Fruit fly (Drosophila melanogaster): ENCODE data around the gene Daao2.

dm6 chr2L:6783395-6783794 lies 19.4 kb upstream of the Daao2 start:
- TF ChIP-seq CG12236 (GFP tag; optimal IDR thresholded peaks at IDR 0.05) (no peak), so (GFP tag; IDR thresholded peaks at IDR 0.05) (no peak), CG14050 (GFP tag; IDR thresholded peaks at IDR 0.05) (no peak), CG17802 (tag; optimal IDR thresholded peaks at IDR 0.05) (no peak), run (tag; optimal IDR thresholded peaks at IDR 0.05) (no peak), Trl (optimal IDR thresholded peaks at IDR 0.05) (no peak), Trl (GFP tag; optimal IDR thresholded peaks at IDR 0.05) (no peak), cwo (GFP tag; optimal IDR thresholded peaks at IDR 0.05) (no peak)

Data from whole organism, embryonic.